Fruit fly (Drosophila melanogaster) whole organism, wandering third instar larva: ENCODE data around the gene CtIP.

ENCODE experiments used
- CG32264 ChIP-seq: fragments of 200-800 bp; sonication (Bioruptor generic); optimal IDR thresholded peaks from 2 replicates; lab custom pipeline; 2016; ENCODE audit warnings: missing biosample characterization, missing genetic modification characterization
- CG9705 ChIP-seq: fragments of 200-800 bp; sonication (Bioruptor generic); optimal IDR thresholded peaks from 2 replicates; lab custom pipeline; 2018; ENCODE audit warnings: missing biosample characterization, mild to moderate bottlenecking, missing genetic modification characterization
- CrebA ChIP-seq: fragments of 200-800 bp; sonication (Bioruptor generic); optimal IDR thresholded peaks from 2 replicates; lab custom pipeline; 2016; ENCODE audit warnings: missing biosample characterization, mild to moderate bottlenecking, missing genetic modification characterization, borderline replicate concordance
- Dfd ChIP-seq: fragments of >200 bp; optimal IDR thresholded peaks from 2 replicates; lab custom pipeline; 2017; ENCODE audit warnings: missing biosample characterization, missing genetic modification characterization
- GATAd ChIP-seq: sonication (Bioruptor generic); optimal IDR thresholded peaks from 2 replicates; lab custom pipeline; 2016; ENCODE audit warnings: missing biosample characterization, missing genetic modification characterization
- HLH106 ChIP-seq: fragments of 200-800 bp; optimal IDR thresholded peaks from 3 replicates; lab custom pipeline; 2019; ENCODE audit warnings: missing biosample characterization, mild to moderate bottlenecking, missing genetic modification characterization, moderate library complexity
- Hr83 ChIP-seq: fragments of 200-300 bp; sonication (Bioruptor generic); optimal IDR thresholded peaks from 2 replicates; lab custom pipeline; 2016; ENCODE audit warnings: missing biosample characterization, mild to moderate bottlenecking, missing genetic modification characterization, moderate library complexity; ENCODE audit not compliant: poor library complexity, severe bottlenecking
- Jra ChIP-seq: sonication (Bioruptor generic); optimal IDR thresholded peaks from 2 replicates; lab custom pipeline; 2016; ENCODE audit warnings: missing biosample characterization, missing genetic modification characterization
- Mio ChIP-seq: sonication (Bioruptor generic); optimal IDR thresholded peaks from 2 replicates; lab custom pipeline; 2016; ENCODE audit warnings: missing biosample characterization, missing genetic modification characterization
- Myc ChIP-seq: fragments of >200 bp; optimal IDR thresholded peaks from 2 replicates; lab custom pipeline; 2017
- N ChIP-seq: fragments of >200 bp; optimal IDR thresholded peaks from 2 replicates; lab custom pipeline; 2018; ENCODE audit warnings: missing biosample characterization, missing external identifiers, missing genetic modification characterization
- OdsH ChIP-seq: fragments of 200-800 bp; sonication (Bioruptor generic); optimal IDR thresholded peaks from 2 replicates; lab custom pipeline; 2016; ENCODE audit warnings: missing biosample characterization, mild to moderate bottlenecking, missing genetic modification characterization
- Rel ChIP-seq, 2 experiments: fragments of 200-800 bp; sonication (Bioruptor generic) in 1 of 2; optimal IDR thresholded peaks; 2 replicates in 1 of 2; 3 replicates in 1 of 2; lab custom pipeline; 2016 to 2019; ENCODE audit warnings: mild to moderate bottlenecking in 2 of 2, missing biosample characterization in 2 of 2, missing genetic modification characterization in 2 of 2, moderate library complexity in 1 of 2
- Sp1 ChIP-seq: fragments of 200-800 bp; sonication (Bioruptor generic); optimal IDR thresholded peaks from 3 replicates; lab custom pipeline; 2019; ENCODE audit warnings: missing biosample characterization, mild to moderate bottlenecking, missing genetic modification characterization, moderate library complexity
- Vsx2 ChIP-seq: fragments of 200-300, 225-300 bp; sonication (Bioruptor generic); optimal IDR thresholded peaks from 2 replicates; lab custom pipeline; 2018; ENCODE audit warnings: missing biosample characterization, missing genetic modification characterization; ENCODE audit not compliant: partially characterized antibody
- br ChIP-seq: fragments of 200-800 bp; sonication (Bioruptor generic); optimal IDR thresholded peaks from 2 replicates; lab custom pipeline; 2016; ENCODE audit warnings: missing biosample characterization, missing genetic modification characterization
- brk ChIP-seq: fragments of 200-800 bp; sonication (Bioruptor generic); optimal IDR thresholded peaks from 2 replicates; lab custom pipeline; 2016; ENCODE audit warnings: missing biosample characterization, mild to moderate bottlenecking, missing genetic modification characterization
- dl ChIP-seq, 2 experiments: fragments of 175-275, 200-275 bp in 1 of 2; fragments of 200-275 bp in 1 of 2; sonication (Bioruptor generic); optimal IDR thresholded peaks; lab custom pipeline; 2018; ENCODE audit warnings: mild to moderate bottlenecking in 2 of 2, missing biosample characterization in 2 of 2, missing genetic modification characterization in 2 of 2, moderate library complexity in 2 of 2; ENCODE audit not compliant: partially characterized antibody in 2 of 2, insufficient read depth in 1 of 2
- dsf ChIP-seq: sonication (Bioruptor generic); optimal IDR thresholded peaks from 2 replicates; lab custom pipeline; 2016; ENCODE audit warnings: missing biosample characterization, missing genetic modification characterization, borderline replicate concordance
- ey ChIP-seq: fragments of 200-800 bp; sonication (Bioruptor generic); optimal IDR thresholded peaks from 2 replicates; lab custom pipeline; 2016; ENCODE audit warnings: missing biosample characterization, missing genetic modification characterization
- foxo ChIP-seq, 2 experiments: fragments of 200-800 bp; sonication (Bioruptor generic); optimal IDR thresholded peaks; 2 replicates in 1 of 2; 3 replicates in 1 of 2; lab custom pipeline; 2016 to 2017; ENCODE audit warnings: missing biosample characterization in 2 of 2, missing genetic modification characterization in 2 of 2
- fru ChIP-seq: fragments of 200-800 bp; sonication (Bioruptor generic); optimal IDR thresholded peaks from 3 replicates; lab custom pipeline; 2016; ENCODE audit warnings: missing biosample characterization, mild to moderate bottlenecking, missing genetic modification characterization
- h ChIP-seq: fragments of 200-800 bp; sonication (Bioruptor generic); optimal IDR thresholded peaks from 3 replicates; lab custom pipeline; 2016; ENCODE audit warnings: missing biosample characterization, mild to moderate bottlenecking, missing genetic modification characterization
- jim ChIP-seq: fragments of 175-275, 200-325 bp; sonication (Bioruptor generic); optimal IDR thresholded peaks from 2 replicates; lab custom pipeline; 2016; ENCODE audit warnings: missing biosample characterization, mild to moderate bottlenecking, missing genetic modification characterization
- lola ChIP-seq: fragments of >200 bp; optimal IDR thresholded peaks from 2 replicates; lab custom pipeline; 2017; ENCODE audit warnings: missing biosample characterization, missing genetic modification characterization
- pan ChIP-seq: fragments of >200 bp; optimal IDR thresholded peaks from 2 replicates; lab custom pipeline; 2017
- psq ChIP-seq: fragments of 200-800 bp; sonication (Bioruptor generic); optimal IDR thresholded peaks from 3 replicates; lab custom pipeline; 2017; ENCODE audit warnings: missing biosample characterization, mild to moderate bottlenecking, missing genetic modification characterization, moderate library complexity
- rgr ChIP-seq: fragments of 200-800 bp; sonication (Bioruptor generic); optimal IDR thresholded peaks from 3 replicates; lab custom pipeline; 2016; ENCODE audit warnings: missing biosample characterization, mild to moderate bottlenecking, missing genetic modification characterization
- sage ChIP-seq: fragments of 200-800 bp; sonication (Bioruptor generic); optimal IDR thresholded peaks from 2 replicates; lab custom pipeline; 2016; ENCODE audit warnings: missing biosample characterization, mild to moderate bottlenecking, missing genetic modification characterization
- sv ChIP-seq: fragments of 200-800 bp; sonication (Bioruptor generic); optimal IDR thresholded peaks from 3 replicates; lab custom pipeline; 2016; ENCODE audit warnings: missing biosample characterization, missing genetic modification characterization
- tai ChIP-seq: sonication (Bioruptor generic); optimal IDR thresholded peaks from 2 replicates; lab custom pipeline; 2016; ENCODE audit warnings: missing biosample characterization, missing genetic modification characterization
- usp ChIP-seq: fragments of >200 bp; optimal IDR thresholded peaks from 2 replicates; lab custom pipeline; 2017; ENCODE audit warnings: missing biosample characterization, missing genetic modification characterization

The CtIP gene

dm6 chr3L:20460383-20460782 lies 24.3 kb downstream of the CtIP start, which contains the start of gene mag:
Gene mag, plus strand, starts transcription at chr3L:20460683.
- TF ChIP-seq CrebA = no peak

DNA sequence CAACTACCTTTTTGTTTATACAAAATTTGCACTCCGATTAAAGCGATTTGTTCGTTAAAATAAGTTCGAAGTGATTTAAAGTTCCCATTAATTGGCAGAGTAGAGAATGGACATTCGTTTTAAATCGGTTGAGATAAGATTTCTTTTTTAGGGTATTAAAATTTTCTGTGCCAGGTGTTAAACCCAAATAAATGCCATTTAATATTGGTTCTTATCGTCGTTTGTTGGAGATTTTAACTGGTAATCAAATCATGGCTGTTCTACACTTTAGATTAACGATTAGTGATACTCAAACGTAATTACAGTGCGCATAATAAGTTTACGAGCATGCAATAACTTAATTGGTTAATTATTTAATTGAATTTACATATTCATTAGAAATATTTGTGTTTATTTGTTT lies 26.3 kb downstream of the CtIP start:
- TF ChIP-seq lola (GFP tag; lab: Kevin White, UChicago) = no peak
- no peak for TF ChIP-seq rgr (GFP tag; lab: Kevin White, UChicago)
- TF ChIP-seq OdsH (GFP tag; lab: Kevin White, UChicago) = no peak
- TF ChIP-seq pan (lab: Kevin White, UChicago) = no peak
- TF ChIP-seq, all 38 proteins: peak for 0

dm6 chr3L:20464677-20465076 lies 28.6 kb downstream of the CtIP start, which contains the start of gene atk:
Gene atk, minus strand, starts transcription at chr3L:20464862.
- TF ChIP-seq Hr83 = no peak
- no peak for TF ChIP-seq OdsH (GFP tag; lab: Kevin White, UChicago)
- TF ChIP-seq CrebA = no peak
- TF ChIP-seq foxo (GFP tag; optimal IDR thresholded peaks at IDR 0.05; lab: Kevin White, UChicago) = no peak
- no peak for TF ChIP-seq dsf (GFP tag; lab: Kevin White, UChicago)
- no peak for TF ChIP-seq sage
- TF ChIP-seq brk (GFP tag; lab: Kevin White, UChicago) = no peak
- no peak for TF ChIP-seq CG9705 (GFP tag; lab: Kevin White, UChicago)
- no peak for TF ChIP-seq lola (GFP tag; lab: Kevin White, UChicago)
- no peak for TF ChIP-seq CG32264
- TF ChIP-seq dl (GFP tag; optimal IDR thresholded peaks at IDR 0.05; lab: Kevin White, UChicago; ENCODE audit: insufficient read depth in 1 of 2, partially characterized antibody in 2 of 2) = no peak
- TF ChIP-seq GATAd (GFP tag; lab: Kevin White, UChicago) = no peak

DNA sequence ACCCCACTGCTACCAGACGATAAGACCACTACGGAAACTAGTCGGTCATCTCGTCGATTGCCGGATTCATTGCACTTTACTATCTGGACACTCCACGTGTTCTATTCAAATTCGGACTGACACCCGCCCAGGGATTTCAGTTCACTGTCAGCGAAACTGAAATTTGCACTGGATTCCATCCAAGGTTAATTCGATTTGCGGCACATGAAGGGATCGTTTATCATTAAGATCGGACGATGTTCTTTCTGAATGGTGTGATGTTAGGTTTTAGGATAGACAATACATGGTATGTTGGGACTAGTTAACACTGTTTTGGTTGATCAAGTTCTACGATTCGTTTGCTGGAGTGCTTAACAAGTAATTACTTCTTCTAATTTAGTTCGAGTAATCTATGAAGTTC lies 29.9 kb downstream of the CtIP start, which contains the start of gene CG42764:
TSS of gene CG42764 (minus strand) at position 101 of the 400 bp plus-strand sequence.
- TF ChIP-seq CG32264 (no peak), Vsx2 (no peak), br (GFP tag; lab: Kevin White, UChicago) (no peak), Jra (GFP tag; lab: Kevin White, UChicago) (no peak), Dfd (no peak), Mio (GFP tag; lab: Kevin White, UChicago) (no peak), psq (GFP tag; lab: Kevin White, UChicago) (no peak), sv (GFP tag; lab: Kevin White, UChicago) (no peak), N (GFP tag; lab: Kevin White, UChicago) (no peak), usp (GFP tag; lab: Kevin White, UChicago) (no peak), ey (GFP tag; lab: Kevin White, UChicago) (no peak), foxo (GFP tag; optimal IDR thresholded peaks at IDR 0.05; lab: Kevin White, UChicago) (no peak), Rel (GFP tag; optimal IDR thresholded peaks at IDR 0.05; lab: Kevin White, UChicago) (no peak), Rel (tag; optimal IDR thresholded peaks at IDR 0.05; lab: Kevin White, UChicago) (no peak), tai (GFP tag; lab: Kevin White, UChicago) (no peak), h (GFP tag; lab: Kevin White, UChicago) (no peak)

DNA sequence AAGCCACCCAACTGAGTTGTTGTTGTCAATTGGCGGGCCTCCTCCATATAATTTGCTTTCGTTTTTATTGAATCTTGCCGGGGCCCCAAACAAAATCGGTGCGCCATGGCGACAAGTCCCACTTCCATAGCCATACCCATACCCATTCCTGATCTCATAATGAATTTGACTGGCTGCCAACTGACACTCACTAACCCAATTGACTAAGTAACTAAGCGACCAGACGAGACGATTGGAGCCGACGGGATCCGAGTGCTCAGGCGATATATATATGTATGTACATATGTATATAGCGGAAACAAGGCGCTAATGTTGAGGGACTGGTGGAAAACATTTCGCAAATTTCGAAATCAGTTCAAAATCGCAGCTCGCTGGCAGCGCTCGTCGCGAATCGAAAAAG lies 30.5 kb downstream of the CtIP start, which contains the start of gene Tdh:
TSS of gene Tdh (plus strand) at position 346 of the 400 bp plus-strand sequence.
- TF ChIP-seq GATAd (GFP tag; lab: Kevin White, UChicago) = no peak
- no peak for TF ChIP-seq Sp1 (GFP tag; lab: Kevin White, UChicago)
- no peak for TF ChIP-seq HLH106 (tag; lab: Kevin White, UChicago)
- TF ChIP-seq dsf (GFP tag; lab: Kevin White, UChicago) = no peak
- TF ChIP-seq CG32264 = no peak
- TF ChIP-seq tai (GFP tag; lab: Kevin White, UChicago) = no peak
- TF ChIP-seq CrebA = no peak
- no peak for TF ChIP-seq usp (GFP tag; lab: Kevin White, UChicago)
- no peak for TF ChIP-seq ey (GFP tag; lab: Kevin White, UChicago)
- TF ChIP-seq CG9705 (GFP tag; lab: Kevin White, UChicago) = no peak
- no peak for TF ChIP-seq br (GFP tag; lab: Kevin White, UChicago)
- no peak for TF ChIP-seq Myc
- TF ChIP-seq jim (GFP tag; lab: Kevin White, UChicago) = no peak
- TF ChIP-seq psq (GFP tag; lab: Kevin White, UChicago) = no peak
- TF ChIP-seq fru (GFP tag; lab: Kevin White, UChicago) = no peak
